Worm (Caenorhabditis elegans) whole organism, L4/young adult: Measurements from ENCODE around the gene K11H12.11.

ENCODE experiments used
- dao-5 ChIP-seq: sonication (generic microtip); optimal IDR thresholded peaks from 2 replicates; lab custom pipeline; 2016; ENCODE audit warnings: missing genotype, missing genetic modification characterization, moderate library complexity, missing compliant biosample characterization
- him-1 ChIP-seq: sonication (generic microtip); optimal IDR thresholded peaks from 2 replicates; lab custom pipeline; 2016; ENCODE audit warnings: missing genotype, missing genetic modification reagents, missing genetic modification characterization, missing compliant biosample characterization

- TF ChIP-seq him-1 (tag; lab: Kevin White, UChicago) (no peak), dao-5 (tag; lab: Kevin White, UChicago) (no peak)
Observed at ce11 chrIV:716323-716722, 46.0 kb upstream of the K11H12.11 start, which contains the start of gene clec-164.
